Fruit fly (Drosophila melanogaster): ENCODE data around the gene Efa6.

The Efa6 gene

DNA sequence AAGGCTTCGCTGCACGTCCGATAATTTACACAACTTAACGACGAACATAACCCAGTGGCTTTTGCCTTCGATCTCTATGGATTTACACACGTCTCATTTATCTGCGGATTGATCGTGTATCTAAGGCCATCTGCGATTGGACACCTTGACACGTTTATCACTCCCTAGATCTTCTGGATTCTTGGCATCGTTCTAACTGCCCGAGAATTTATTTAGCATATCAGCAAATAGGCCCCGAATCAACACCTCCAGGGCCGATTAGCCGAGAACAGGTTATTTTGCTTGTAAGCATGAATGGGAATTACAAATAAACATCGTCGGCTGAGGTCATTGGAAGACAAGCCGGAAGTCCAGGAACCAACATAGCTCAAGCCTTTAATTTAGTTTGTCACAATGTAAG, 19.0 kb upstream of the Efa6 start:
- TF ChIP-seq Sp1 (GFP tag; optimal IDR thresholded peaks at IDR 0.05): no peak

DNA sequence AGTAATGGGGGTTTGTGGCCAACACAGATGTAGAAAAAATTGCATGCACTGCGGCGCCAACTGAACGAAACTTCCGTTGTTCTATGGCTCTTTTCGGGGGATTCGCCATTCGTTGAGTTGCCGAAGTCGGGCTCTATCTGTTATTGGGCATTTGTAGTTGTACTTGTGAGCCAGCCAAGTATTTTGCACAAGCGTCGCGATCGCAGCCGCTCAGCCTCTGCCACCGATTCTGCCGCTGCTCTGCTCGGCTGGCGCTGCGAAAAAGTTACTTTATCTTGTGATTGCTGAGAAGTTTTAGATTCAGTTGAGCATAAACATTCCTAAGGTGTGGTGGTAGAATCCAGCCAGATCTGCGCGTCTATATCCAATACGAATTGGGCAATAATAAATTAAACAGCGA, 17.7 kb upstream of the Efa6 start, which contains the start of gene CG33110:
Gene CG33110, plus strand, starts transcription at position 301 of the 400 bp plus-strand sequence.
- TF ChIP-seq Hnf4 (GFP tag; optimal IDR thresholded peaks at IDR 0.05) (no peak), rgr (GFP tag; optimal IDR thresholded peaks at IDR 0.05) (no peak), Dfd (GFP tag; optimal IDR thresholded peaks at IDR 0.05) (no peak), CrebA (GFP tag; optimal IDR thresholded peaks at IDR 0.05; ENCODE audit: borderline replicate concordance) (no peak), br (GFP tag; optimal IDR thresholded peaks at IDR 0.05) (no peak), CG9705 (GFP tag; optimal IDR thresholded peaks at IDR 0.05) (no peak), Sp1 (GFP tag; optimal IDR thresholded peaks at IDR 0.05) (no peak), foxo (GFP tag; optimal IDR thresholded peaks at IDR 0.05) (no peak), h (GFP tag; optimal IDR thresholded peaks at IDR 0.05) (no peak), GATAd (GFP tag; optimal IDR thresholded peaks at IDR 0.05) (no peak), usp (GFP tag; optimal IDR thresholded peaks at IDR 0.05) (no peak), Hr78 (GFP tag; optimal IDR thresholded peaks at IDR 0.05) (no peak), dmrt93B (GFP tag; optimal IDR thresholded peaks at IDR 0.05) (no peak), pan (optimal IDR thresholded peaks at IDR 0.05) (no peak)

DNA sequence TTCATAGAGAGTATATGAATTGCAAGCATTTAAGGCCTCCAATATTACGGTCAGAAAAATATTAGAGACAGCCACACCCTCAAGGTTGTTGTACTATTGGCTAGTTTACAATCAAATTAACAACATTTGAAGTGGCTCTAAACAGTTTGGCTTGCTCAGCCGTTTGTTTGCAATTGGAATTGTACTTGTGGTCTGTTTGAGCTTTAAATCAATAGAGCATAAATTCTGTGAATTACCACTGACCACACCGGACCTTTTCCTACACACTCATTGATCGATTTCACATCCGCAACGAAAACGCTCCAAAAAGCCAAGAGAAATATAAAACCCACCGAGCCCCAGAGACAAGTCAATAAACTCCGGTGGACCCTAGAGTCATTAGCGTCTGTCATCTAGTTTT, 14.0 kb upstream of the Efa6 start:
- TF ChIP-seq HLH106 (tag; optimal IDR thresholded peaks at IDR 0.05) (no peak), Hr83 (GFP tag; optimal IDR thresholded peaks at IDR 0.05; ENCODE audit: poor library complexity, severe bottlenecking) (no peak)

DNA sequence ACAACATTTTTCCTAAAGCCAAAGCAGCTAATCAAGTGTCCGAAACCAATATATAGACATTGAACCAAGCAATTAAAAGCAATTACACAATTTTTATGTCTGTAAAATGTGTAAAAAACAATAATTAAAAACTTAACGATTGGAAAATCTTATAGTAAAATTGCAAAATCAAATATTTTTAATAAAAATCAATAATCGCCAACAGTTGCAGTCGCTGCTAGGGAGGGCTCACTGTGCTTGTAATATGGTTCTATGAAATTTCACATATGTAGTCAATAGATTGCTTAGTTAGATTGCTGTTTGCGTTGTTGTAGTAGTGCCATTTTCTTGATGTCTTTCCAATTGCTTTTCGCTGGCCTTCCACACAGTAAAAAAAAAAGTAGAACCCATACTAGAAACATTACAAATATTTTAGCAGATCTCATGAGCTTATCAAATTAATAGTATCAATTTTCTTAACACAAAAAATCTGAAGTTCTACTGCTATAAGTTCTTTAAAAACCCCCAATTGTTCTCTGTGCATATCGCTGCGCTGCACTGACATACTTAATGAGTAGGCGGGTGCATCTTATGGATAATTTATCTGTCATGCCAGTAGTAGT, 11.4 kb upstream of the Efa6 start:
- TF ChIP-seq usp (GFP tag; optimal IDR thresholded peaks at IDR 0.05) (no peak), Hr78 (GFP tag; optimal IDR thresholded peaks at IDR 0.05) (no peak), Myc (optimal IDR thresholded peaks at IDR 0.05) (no peak), CrebA (GFP tag; optimal IDR thresholded peaks at IDR 0.05; ENCODE audit: borderline replicate concordance) (no peak), Rel (GFP tag; optimal IDR thresholded peaks at IDR 0.05) (no peak), Rel (tag; optimal IDR thresholded peaks at IDR 0.05) (no peak), Hnf4 (GFP tag; optimal IDR thresholded peaks at IDR 0.05) (no peak), psq (GFP tag; optimal IDR thresholded peaks at IDR 0.05) (no peak), Mio (GFP tag; optimal IDR thresholded peaks at IDR 0.05) (no peak), CG9705 (GFP tag; optimal IDR thresholded peaks at IDR 0.05) (no peak), dsf (GFP tag; optimal IDR thresholded peaks at IDR 0.05; ENCODE audit: borderline replicate concordance) (no peak), brk (GFP tag; optimal IDR thresholded peaks at IDR 0.05) (no peak), CG32264 (GFP tag; optimal IDR thresholded peaks at IDR 0.05) (no peak), jim (GFP tag; optimal IDR thresholded peaks at IDR 0.05) (no peak), foxo (GFP tag; optimal IDR thresholded peaks at IDR 0.05) (no peak), dl (GFP tag; optimal IDR thresholded peaks at IDR 0.05; ENCODE audit: insufficient read depth in 1 of 2, partially characterized antibody in 2 of 2) (no peak), N (GFP tag; optimal IDR thresholded peaks at IDR 0.05) (no peak), lola (GFP tag; optimal IDR thresholded peaks at IDR 0.05) (no peak)

DNA sequence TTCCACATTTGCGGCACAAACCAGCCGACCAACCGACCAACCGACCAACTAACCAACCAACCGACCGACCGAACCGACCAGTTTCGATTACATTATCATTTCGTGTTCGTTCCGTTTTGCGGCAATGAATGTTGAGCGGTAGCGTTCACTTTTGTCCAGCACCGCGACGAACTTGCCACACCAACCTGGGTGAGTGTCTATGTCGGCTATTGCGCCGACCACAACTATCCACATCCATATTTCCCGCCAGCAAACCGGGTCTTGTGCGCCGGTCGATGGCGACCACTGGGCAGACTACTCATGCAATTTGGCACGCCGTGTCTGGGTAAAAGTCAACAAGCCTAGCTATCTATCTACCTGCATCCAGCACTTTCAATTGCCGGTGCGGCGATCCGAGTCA, 10.6 kb upstream of the Efa6 start:
- no peak for TF ChIP-seq sv (GFP tag; optimal IDR thresholded peaks at IDR 0.05)
- no peak for TF ChIP-seq Jra (GFP tag; optimal IDR thresholded peaks at IDR 0.05)
- no peak for TF ChIP-seq rgr (GFP tag; optimal IDR thresholded peaks at IDR 0.05)
- no peak for TF ChIP-seq CG9705 (GFP tag; optimal IDR thresholded peaks at IDR 0.05)
- no peak for TF ChIP-seq pan (optimal IDR thresholded peaks at IDR 0.05)
- TF ChIP-seq psq (GFP tag; optimal IDR thresholded peaks at IDR 0.05): no peak
- no peak for TF ChIP-seq dmrt93B (GFP tag; optimal IDR thresholded peaks at IDR 0.05)
- TF ChIP-seq usp (GFP tag; optimal IDR thresholded peaks at IDR 0.05): no peak
- no peak for TF ChIP-seq tai (GFP tag; optimal IDR thresholded peaks at IDR 0.05)
- no peak for TF ChIP-seq Hr78 (GFP tag; optimal IDR thresholded peaks at IDR 0.05)
- TF ChIP-seq dsf (GFP tag; optimal IDR thresholded peaks at IDR 0.05; ENCODE audit: borderline replicate concordance): no peak
- no peak for TF ChIP-seq OdsH (GFP tag; optimal IDR thresholded peaks at IDR 0.05)
- TF ChIP-seq foxo (GFP tag; optimal IDR thresholded peaks at IDR 0.05): no peak
- TF ChIP-seq Abd-B (GFP tag; optimal IDR thresholded peaks at IDR 0.05): no peak
- TF ChIP-seq br (GFP tag; optimal IDR thresholded peaks at IDR 0.05): no peak
- no peak for TF ChIP-seq jim (GFP tag; optimal IDR thresholded peaks at IDR 0.05)
- TF ChIP-seq Sp1 (GFP tag; optimal IDR thresholded peaks at IDR 0.05): no peak
- TF ChIP-seq sage (GFP tag; optimal IDR thresholded peaks at IDR 0.05): no peak
